Fruit fly (Drosophila melanogaster) S2 (cell line): Measurements from ENCODE around the gene lwr.

Experiments used
- CG8478 ChIP-seq: fragments of >200 bp; optimal IDR thresholded peaks from 2 replicates; lab custom pipeline; 2018
- CTCF ChIP-seq, 2 experiments: fragments of >200 bp; optimal IDR thresholded peaks; 2 replicates each; lab custom pipeline; 2018

DNA sequence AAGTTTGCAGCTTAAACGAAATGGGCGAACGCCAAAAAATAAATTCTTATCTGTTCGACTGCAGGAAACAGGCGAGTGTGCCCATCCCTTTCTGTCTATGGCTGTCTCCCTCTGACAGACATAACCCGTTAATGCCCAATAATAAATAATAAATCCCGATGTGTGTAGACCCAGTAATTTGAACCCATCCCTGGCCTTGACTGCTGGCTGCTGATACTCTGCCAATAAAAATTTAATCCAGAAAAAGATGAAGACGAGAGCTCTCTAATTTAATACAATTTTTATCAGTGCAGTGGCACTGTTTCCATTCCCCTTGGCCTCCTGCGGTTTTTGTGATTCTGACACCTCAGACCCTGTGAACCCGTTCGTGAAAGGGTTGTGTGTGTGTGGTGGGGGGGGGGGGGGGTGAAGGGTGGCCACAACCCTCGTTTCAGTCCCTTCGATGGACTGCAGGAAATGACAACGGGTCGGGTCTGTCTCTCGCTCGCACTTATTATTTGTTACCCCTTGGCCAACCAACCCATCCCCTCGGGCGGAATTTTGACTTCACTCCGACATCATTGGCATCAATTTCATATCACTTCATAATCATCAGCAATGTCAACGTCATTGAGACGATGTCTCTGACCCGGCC lies 16.7 kb downstream of the lwr start:
- TF ChIP-seq CG8478 (lab: Kevin White, UChicago) (no peak), CTCF (optimal IDR thresholded peaks at IDR 0.05; lab: Kevin White, UChicago) (no peak)
